Fruit fly (Drosophila melanogaster) whole organism, adult: ENCODE measurements around the gene CG5861.

Source experiments
- Clk ChIP-seq: fragments of 200-800 bp; sonication (Bioruptor generic); optimal IDR thresholded peaks from 2 replicates; lab custom pipeline; 2017; ENCODE audit warnings: missing biosample characterization, missing genetic modification characterization
- ovo ChIP-seq: fragments of 200-800 bp; sonication (Bioruptor generic); optimal IDR thresholded peaks from 2 replicates; lab custom pipeline; 2016; ENCODE audit warnings: missing biosample characterization, missing genetic modification characterization

DNA sequence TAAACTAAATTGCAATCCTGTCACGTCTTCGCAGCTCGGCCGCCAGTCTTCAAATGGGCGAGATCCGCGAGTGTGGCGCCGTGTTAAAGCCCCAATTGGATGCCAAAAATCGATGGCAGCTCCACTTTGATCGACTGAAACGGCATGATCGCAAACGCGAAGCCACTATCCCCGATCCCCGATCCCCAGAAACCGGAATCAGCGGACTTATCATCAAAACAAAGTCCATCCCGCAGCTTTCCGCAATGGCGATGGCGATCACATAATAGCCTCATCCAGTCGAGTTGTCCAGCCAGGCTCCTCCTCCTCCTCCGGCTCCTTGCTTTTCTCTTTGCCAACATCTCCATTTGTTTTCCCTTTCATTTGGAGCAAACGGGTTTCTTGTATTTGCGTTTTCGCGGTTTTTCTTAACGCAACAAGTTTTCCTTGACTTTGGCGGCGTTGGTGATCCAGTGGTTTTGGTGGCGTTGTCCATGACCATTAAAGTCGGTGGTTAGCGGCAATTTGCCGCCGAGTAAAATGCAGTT lies 14.1 kb downstream of the CG5861 start, which contains the start of gene CG13258:
- no peak for TF ChIP-seq ovo
- no peak for TF ChIP-seq Clk (GFP tag; lab: Kevin White, UChicago)
